Worm (Caenorhabditis elegans): Measurements from ENCODE around the gene F54G2.1.

Gene F54G2.1

ce11 chrX:2613077-2613476, 51.1 kb downstream of the F54G2.1 start (continued):
- peak; percentile 40 for TF ChIP-seq mcd-1 (GFP tag; IDR thresholded peaks at IDR 0.05)
- peak; percentile 32 for TF ChIP-seq tlf-1 (GFP tag; optimal IDR thresholded peaks at IDR 0.05)
- peak; percentile 92; the same call in 1 of the 2 replicates for TF ChIP-seq ztf-25 (GFP tag; IDR thresholded peaks at IDR 0.05)
- TF ChIP-seq B0336.3 (GFP tag; IDR thresholded peaks at IDR 0.05): peak; percentile 83
- no peak for TF ChIP-seq C06A6.2 (GFP tag; conservative IDR thresholded peaks at IDR 0.05)
- TF ChIP-seq ceh-58 (GFP tag; IDR thresholded peaks at IDR 0.05): no peak
- TF ChIP-seq somi-1 (GFP tag; optimal IDR thresholded peaks at IDR 0.05): peak; percentile 49
- TF ChIP-seq dpl-1 (GFP tag; optimal IDR thresholded peaks at IDR 0.05): no peak
- TF ChIP-seq snpc-1.3 (tag; optimal IDR thresholded peaks at IDR 0.05; ENCODE audit: insufficient read depth): peak; percentile 64
- TF ChIP-seq B0035.1 (tag; optimal IDR thresholded peaks at IDR 0.05): peak; percentile 20
- TF ChIP-seq hmg-20 (GFP tag; IDR thresholded peaks at IDR 0.05): peak; percentile 70; the same call in 1 of the 2 replicates
- TF ChIP-seq cebp-2 (GFP tag; IDR thresholded peaks at IDR 0.05): peak; percentile 88; the same call in 1 of the 2 replicates
- no peak for TF ChIP-seq nhr-179 (tag; optimal IDR thresholded peaks at IDR 0.05)
- peak; percentile 80 for TF ChIP-seq ztf-18 (tag; optimal IDR thresholded peaks at IDR 0.05)
- peak in 1 of 2 experiments; percentile 69 for TF ChIP-seq rec-8 (tag; optimal IDR thresholded peaks at IDR 0.05)
- peak; percentile 56; the same call in 1 of the 2 replicates for TF ChIP-seq hsf-1 (GFP tag; IDR thresholded peaks at IDR 0.05)
- no peak for TF ChIP-seq F39B2.1 (GFP tag; IDR thresholded peaks at IDR 0.05)
- TF ChIP-seq zfh-2 (GFP tag; conservative IDR thresholded peaks at IDR 0.05): no peak
- peak; percentile 37; the same call in 1 of the 2 replicates for TF ChIP-seq C17E4.6 (GFP tag; IDR thresholded peaks at IDR 0.05)
- peak; percentile 14 for TF ChIP-seq ztf-22 (GFP tag; optimal IDR thresholded peaks at IDR 0.05)
- peak; percentile 36 to 57 for TF ChIP-seq let-607 (tag; optimal IDR thresholded peaks at IDR 0.05)
- peak; percentile 45 for TF ChIP-seq mel-28 (tag; optimal IDR thresholded peaks at IDR 0.05; ENCODE audit: borderline replicate concordance)
- TF ChIP-seq bed-1 (GFP tag; IDR thresholded peaks at IDR 0.05): no peak
- TF ChIP-seq Y56A3A.18 (GFP tag; IDR thresholded peaks at IDR 0.05): peak; percentile 90; the same call in 1 of the 2 replicates
- no peak for TF ChIP-seq lag-1 (GFP tag; IDR thresholded peaks at IDR 0.05)
- peak; percentile 94 for TF ChIP-seq lin-26 (GFP tag; IDR thresholded peaks at IDR 0.05)
- TF ChIP-seq nfya-1 (tag; optimal IDR thresholded peaks at IDR 0.05; ENCODE audit: borderline replicate concordance, insufficient read depth): no peak
- TF ChIP-seq F37B4.10 (GFP tag; IDR thresholded peaks at IDR 0.05): 0 out of 2 replicates have a peak, but pooled peaks have one; percentile 26
- 0 out of 2 replicates have a peak, but pooled peaks have one; percentile 26 for TF ChIP-seq let-526 (GFP tag; IDR thresholded peaks at IDR 0.05)
- peak; percentile 63; the same call in 1 of the 2 replicates for TF ChIP-seq lir-1 (GFP tag; conservative IDR thresholded peaks at IDR 0.05)
- TF ChIP-seq Y79H2A.3 (GFP tag; conservative IDR thresholded peaks at IDR 0.05): no peak
- peak; percentile 62 for TF ChIP-seq F57C9.4 (tag; optimal IDR thresholded peaks at IDR 0.05)
- TF ChIP-seq repo-1 (tag; optimal IDR thresholded peaks at IDR 0.05): peak; percentile 24
- TF ChIP-seq ceh-100 (GFP tag; IDR thresholded peaks at IDR 0.05): peak; percentile 28; the same call in 1 of the 2 replicates
- peak; percentile 89 for TF ChIP-seq him-1 (tag; optimal IDR thresholded peaks at IDR 0.05)
- TF ChIP-seq madf-6 (GFP tag; IDR thresholded peaks at IDR 0.05): peak; percentile 64
- TF ChIP-seq F49E8.2 (tag; optimal IDR thresholded peaks at IDR 0.05; ENCODE audit: insufficient read depth): no peak
- peak; percentile 76 for TF ChIP-seq ceh-27 (GFP tag; optimal IDR thresholded peaks at IDR 0.05)
- TF ChIP-seq hlh-26 (GFP tag; conservative IDR thresholded peaks at IDR 0.05): no peak
- TF ChIP-seq ztf-6 (GFP tag; IDR thresholded peaks at IDR 0.05): no peak; the same call in 1 of the 2 replicates
- peak; percentile 74 for TF ChIP-seq ekl-4 (GFP tag; IDR thresholded peaks at IDR 0.05)
- 0 out of 2 replicates have a peak, but pooled peaks have one; percentile 47 for TF ChIP-seq nfya-2 (GFP tag; IDR thresholded peaks at IDR 0.05)
- no peak for TF ChIP-seq F55B11.4 (tag; optimal IDR thresholded peaks at IDR 0.05; ENCODE audit: borderline replicate concordance, insufficient read depth)
- TF ChIP-seq bed-2 (GFP tag; IDR thresholded peaks at IDR 0.05): no peak
- peak; percentile 77 for TF ChIP-seq nhr-90 (tag; optimal IDR thresholded peaks at IDR 0.05)
- TF ChIP-seq Y53G8AR.9 (GFP tag; conservative IDR thresholded peaks at IDR 0.05): 0 out of 2 replicates have a peak, but pooled peaks have one; percentile 30
- TF ChIP-seq F52B5.7 (tag; optimal IDR thresholded peaks at IDR 0.05): peak; percentile 90
